Worm (Caenorhabditis elegans): ENCODE data around the gene gex-2.

- TF ChIP-seq scrt-1 (GFP tag; IDR thresholded peaks at IDR 0.05) (peak; percentile 85), flt-1 (GFP tag; IDR thresholded peaks at IDR 0.05) (peak; percentile 86), hmg-4 (GFP tag; optimal IDR thresholded peaks at IDR 0.05) (peak; percentile 61), ama-1 (optimal IDR thresholded peaks at IDR 0.05) (no peak), B0310.2 (tag; optimal IDR thresholded peaks at IDR 0.05) (peak; percentile 27), aly-1 (tag; optimal IDR thresholded peaks at IDR 0.05) (peak; percentile 76), sea-1 (GFP tag; conservative IDR thresholded peaks at IDR 0.05) (peak; percentile 86), tbx-11 (GFP tag; IDR thresholded peaks at IDR 0.05) (peak; percentile 83)
Measured at ce11 chrIV:620324-620723, 47.8 kb downstream of the gex-2 start.

All from whole organism, early embryonic.